Worm (Caenorhabditis elegans) whole organism, late embryonic: Measurements from ENCODE around the gene uso-1.

Experiments
- F13H6.1 ChIP-seq: sonication (generic microtip); optimal IDR thresholded peaks from 2 replicates; lab custom pipeline; 2016; ENCODE audit warnings: missing genetic modification characterization, missing compliant biosample characterization
- K09A11.1 ChIP-seq: sonication (generic microtip); optimal IDR thresholded peaks from 2 replicates; lab custom pipeline; 2017; ENCODE audit warnings: antibody characterized with exemption, mild to moderate bottlenecking, missing genetic modification characterization, missing compliant biosample characterization; ENCODE audit not compliant: insufficient read depth
- T23F11.4 ChIP-seq: fragments of 200-800 bp; sonication (Bioruptor generic); optimal IDR thresholded peaks from 2 replicates; lab custom pipeline; 2018; ENCODE audit warnings: mild to moderate bottlenecking, missing genetic modification characterization, missing compliant biosample characterization
- Y22D7AL.16 ChIP-seq: sonication (generic microtip); optimal IDR thresholded peaks from 2 replicates; lab custom pipeline; 2016; ENCODE audit warnings: missing genetic modification characterization, missing compliant biosample characterization
- ceh-18 ChIP-seq: sonication (generic microtip); optimal IDR thresholded peaks from 2 replicates; lab custom pipeline; 2016; ENCODE audit warnings: missing genetic modification characterization, missing compliant biosample characterization
- ceh-22 ChIP-seq: sonication (generic microtip); optimal IDR thresholded peaks from 2 replicates; lab custom pipeline; 2017; ENCODE audit warnings: missing biosample characterization, missing genetic modification characterization
- ceh-24 ChIP-seq: sonication (generic microtip); optimal IDR thresholded peaks from 2 replicates; lab custom pipeline; 2016; ENCODE audit warnings: mild to moderate bottlenecking, missing genetic modification characterization, missing compliant biosample characterization
- ceh-30 ChIP-seq: fragments of 150-350 bp; optimal IDR thresholded peaks from 2 replicates; lab custom pipeline; 2014; ENCODE audit warnings: missing biosample characterization, missing genetic modification characterization
- ceh-45 ChIP-seq: fragments of 200-800 bp; sonication (Bioruptor generic); IDR thresholded peaks from 2 replicates; pipeline ENCODE4 v1.3.6; 2022; ENCODE audit warnings: missing genetic modification reagents, missing genetic modification characterization, missing compliant biosample characterization
- ceh-6 ChIP-seq: fragments of 200-800 bp; sonication (Bioruptor generic); optimal IDR thresholded peaks from 2 replicates; lab custom pipeline; 2018; ENCODE audit warnings: mild to moderate bottlenecking, missing genetic modification characterization, missing compliant biosample characterization
- che-1 ChIP-seq: sonication (generic microtip); optimal IDR thresholded peaks from 2 replicates; lab custom pipeline; 2016; ENCODE audit warnings: mild to moderate bottlenecking, missing genetic modification characterization, missing compliant biosample characterization
- dmd-4 ChIP-seq: sonication (generic microtip); optimal IDR thresholded peaks from 2 replicates; lab custom pipeline; 2016; ENCODE audit warnings: borderline replicate concordance, missing genetic modification characterization, missing compliant biosample characterization
- elt-4 ChIP-seq: sonication (generic microtip); optimal IDR thresholded peaks from 2 replicates; lab custom pipeline; 2016; ENCODE audit warnings: missing genetic modification characterization, missing compliant biosample characterization
- fkh-10 ChIP-seq: fragments of 150-350 bp; optimal IDR thresholded peaks from 2 replicates; lab custom pipeline; 2014; ENCODE audit warnings: missing biosample characterization, missing genetic modification reagents, missing genetic modification characterization
- fkh-6 ChIP-seq: sonication (generic microtip); optimal IDR thresholded peaks from 2 replicates; lab custom pipeline; 2016; ENCODE audit warnings: missing genetic modification characterization, missing compliant biosample characterization
- hlh-30 ChIP-seq: sonication (generic microtip); optimal IDR thresholded peaks from 2 replicates; lab custom pipeline; 2017; ENCODE audit warnings: antibody characterized with exemption, missing genetic modification characterization, missing compliant biosample characterization; ENCODE audit not compliant: insufficient read depth
- hlh-8 ChIP-seq: sonication (generic microtip); optimal IDR thresholded peaks from 2 replicates; lab custom pipeline; 2016; ENCODE audit warnings: missing genotype, missing genetic modification characterization, missing compliant biosample characterization
- lin-11 ChIP-seq: fragments of 200-800 bp; sonication (Bioruptor generic); optimal IDR thresholded peaks from 2 replicates; lab custom pipeline; 2018; ENCODE audit warnings: mild to moderate bottlenecking, missing genetic modification characterization, missing compliant biosample characterization
- nfya-1 ChIP-seq: sonication (generic microtip); optimal IDR thresholded peaks from 2 replicates; lab custom pipeline; 2017; ENCODE audit warnings: missing genetic modification characterization, mild to moderate bottlenecking, missing compliant biosample characterization, antibody characterized with exemption, moderate library complexity
- nhr-11 ChIP-seq: fragments of 150-350 bp; optimal IDR thresholded peaks from 2 replicates; lab custom pipeline; 2014; ENCODE audit warnings: missing biosample characterization, missing genetic modification characterization
- nhr-232 ChIP-seq: sonication (generic microtip); optimal IDR thresholded peaks from 2 replicates; lab custom pipeline; 2016; ENCODE audit warnings: missing genetic modification characterization, missing compliant biosample characterization
- npax-4 ChIP-seq: sonication (generic microtip); optimal IDR thresholded peaks from 2 replicates; lab custom pipeline; 2016; ENCODE audit warnings: missing genetic modification characterization, missing compliant biosample characterization
- odd-2 ChIP-seq: sonication (generic microtip); optimal IDR thresholded peaks from 2 replicates; lab custom pipeline; 2017; ENCODE audit warnings: antibody characterized with exemption, mild to moderate bottlenecking, missing genetic modification characterization, missing compliant biosample characterization
- pat-9 ChIP-seq: fragments of 200-800 bp; sonication (Bioruptor generic); optimal IDR thresholded peaks from 2 replicates; lab custom pipeline; 2018; ENCODE audit warnings: mild to moderate bottlenecking, missing genetic modification characterization, moderate library complexity, missing compliant biosample characterization
- pax-1 ChIP-seq: fragments of 150-350 bp; optimal IDR thresholded peaks from 2 replicates; lab custom pipeline; 2014; ENCODE audit warnings: missing biosample characterization, missing genetic modification characterization
- pha-4 ChIP-seq: fragments of 150-350 bp; optimal IDR thresholded peaks from 2 replicates; lab custom pipeline; 2018; ENCODE audit warnings: missing biosample characterization, missing genetic modification reagents, missing genetic modification characterization
- ref-2 ChIP-seq: sonication (generic microtip); optimal IDR thresholded peaks from 2 replicates; lab custom pipeline; 2016; ENCODE audit warnings: missing genetic modification characterization, missing compliant biosample characterization
- sdc-2 ChIP-seq: sonication (generic microtip); optimal IDR thresholded peaks from 2 replicates; lab custom pipeline; 2016; ENCODE audit warnings: missing genotype, missing genetic modification characterization, missing compliant biosample characterization
- sox-4 ChIP-seq: sonication (generic microtip); optimal IDR thresholded peaks from 2 replicates; lab custom pipeline; 2017; ENCODE audit warnings: mild to moderate bottlenecking, missing genetic modification characterization, inconsistent platforms, missing compliant biosample characterization
- tbx-2 ChIP-seq: sonication (generic microtip); optimal IDR thresholded peaks from 2 replicates; lab custom pipeline; 2016; ENCODE audit warnings: missing genetic modification characterization, missing compliant biosample characterization
- tbx-7 ChIP-seq: sonication (generic microtip); optimal IDR thresholded peaks from 2 replicates; lab custom pipeline; 2016; ENCODE audit warnings: missing genotype, missing genetic modification characterization, missing compliant biosample characterization
- unc-3 ChIP-seq, 2 experiments: fragments of 200-800 bp in 1 of 2; sonication (Bioruptor generic) in 1 of 2; sonication (generic microtip) in 1 of 2; conservative IDR thresholded peaks in 1 of 2; optimal IDR thresholded peaks in 1 of 2; 2 replicates each; pipeline versions ENCODE4 v1.3.6 to Lab custom; 2016 to 2022; ENCODE audit warnings: missing compliant biosample characterization in 2 of 2, missing genetic modification characterization in 2 of 2, missing genetic modification reagents in 1 of 2
- zip-5 ChIP-seq: sonication (generic microtip); optimal IDR thresholded peaks from 2 replicates; lab custom pipeline; 2016; ENCODE audit warnings: missing genetic modification characterization, missing compliant biosample characterization
- ztf-16 ChIP-seq: sonication (generic microtip); optimal IDR thresholded peaks from 2 replicates; lab custom pipeline; 2017; ENCODE audit warnings: missing genetic modification characterization, missing compliant biosample characterization

The uso-1 gene

DNA sequence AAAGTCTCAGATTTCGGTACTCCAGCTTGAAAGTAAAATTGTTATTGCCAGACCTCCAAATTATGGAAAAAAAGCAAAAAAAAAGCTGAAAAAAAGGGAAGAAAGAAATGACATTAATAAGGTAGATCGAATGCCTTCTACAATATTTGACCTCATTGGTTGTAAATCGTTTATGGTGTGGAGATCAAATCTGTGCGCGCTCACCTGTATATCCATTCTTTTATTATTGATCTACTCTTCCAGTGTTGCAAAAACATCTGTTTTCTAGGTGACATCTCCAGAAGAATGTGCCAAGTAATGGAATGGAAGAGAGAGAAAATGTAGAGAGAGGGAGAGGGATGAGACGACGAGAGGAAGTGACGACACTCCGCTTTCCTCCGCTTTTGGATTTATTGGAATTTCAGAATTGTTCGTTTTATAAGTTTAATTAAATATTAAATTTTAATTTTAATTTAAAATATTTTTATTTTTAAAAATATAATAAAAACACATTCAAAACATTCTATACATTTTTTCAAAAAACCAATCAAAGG, 38.8 kb downstream of the uso-1 start, which contains the start of the genes pik-1 and aptf-2:
Gene pik-1 (plus strand): TSS at position 303 of the 533 bp plus-strand sequence.
Gene aptf-2 (minus strand): TSS at position 313 of the 533 bp plus-strand sequence.
- TF ChIP-seq elt-4 (tag; lab: Kevin White, UChicago) (no peak), ceh-18 (tag; lab: Kevin White, UChicago) (no peak), K09A11.1 (tag; lab: Kevin White, UChicago) (no peak), unc-3 (GFP tag; conservative IDR thresholded peaks at IDR 0.05; lab: Robert Waterston, UW) (no peak), unc-3 (tag; optimal IDR thresholded peaks at IDR 0.05; lab: Kevin White, UChicago) (no peak)
- TF ChIP-seq, all 69 proteins: peak for 0

DNA sequence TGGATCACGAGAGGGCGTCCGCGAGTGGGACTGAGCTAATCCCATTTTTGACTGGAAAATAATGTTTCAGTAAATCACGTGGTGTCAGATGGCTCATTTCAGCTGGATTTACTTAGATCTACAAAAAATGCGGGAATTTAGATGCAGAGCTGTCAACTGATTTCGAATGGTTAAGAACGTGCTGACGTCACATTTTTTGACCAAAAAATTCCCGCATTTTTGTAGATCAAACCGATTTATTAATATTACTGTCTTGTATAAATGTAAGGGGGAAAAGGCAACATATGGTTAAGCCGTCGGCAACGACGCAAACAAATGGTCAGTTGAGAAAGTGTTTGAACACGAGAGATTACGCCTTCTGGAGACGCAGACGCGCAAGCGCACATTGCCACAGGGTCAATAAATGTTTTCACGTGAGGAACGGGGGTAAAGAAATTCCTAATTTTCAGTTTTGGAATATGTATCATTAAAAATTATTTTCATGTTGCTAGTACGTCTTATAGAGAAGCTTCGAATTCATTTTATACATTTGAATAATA, 41.7 kb downstream of the uso-1 start, which contains the start of gene gcl-1:
Gene gcl-1 (minus strand): TSS at position 51 of the 539 bp plus-strand sequence.
- TF ChIP-seq nfya-1 (tag; lab: Kevin White, UChicago) (peak; percentile 11), tbx-7 (tag; lab: Kevin White, UChicago) (no peak), nhr-232 (no peak), pha-4 (tag; lab: Kevin White, UChicago) (no peak), ceh-6 (GFP tag; lab: Kevin White, UChicago) (no peak), fkh-6 (tag; lab: Kevin White, UChicago) (no peak), ceh-30 (tag; lab: Kevin White, UChicago) (no peak), hlh-8 (tag; lab: Kevin White, UChicago) (peak; percentile 13), hlh-30 (tag; lab: Kevin White, UChicago) (peak; percentile 55), npax-4 (no peak), ref-2 (tag; lab: Kevin White, UChicago) (no peak), sox-4 (no peak)

DNA sequence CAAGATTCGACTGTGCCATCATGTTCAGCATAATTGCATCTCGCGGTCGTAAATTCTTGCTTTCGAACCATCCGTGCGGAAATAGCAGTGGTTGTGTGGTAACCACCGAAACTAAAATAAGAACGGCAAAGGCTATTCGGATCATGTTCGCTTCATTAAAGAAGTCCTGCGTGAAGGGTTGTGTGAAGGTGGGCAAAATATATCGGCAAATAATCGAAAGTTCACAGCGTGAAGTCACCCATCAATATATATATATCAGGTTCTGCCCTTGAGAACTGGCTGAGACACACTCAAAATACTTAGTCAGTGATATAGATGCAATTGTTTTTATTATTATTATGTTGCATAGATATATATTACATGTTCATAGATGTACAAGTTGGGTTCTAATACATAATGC, 46.6 kb downstream of the uso-1 start, which contains the start of gene Y62E10A.19:
Gene Y62E10A.19 (minus strand): TSS at position 289 of the 400 bp plus-strand sequence.
- no peak for TF ChIP-seq che-1 (tag; lab: Kevin White, UChicago)
- no peak for TF ChIP-seq fkh-10 (GFP tag; lab: Kevin White, UChicago)
- TF ChIP-seq sdc-2 (tag; lab: Kevin White, UChicago), result no peak
- no peak for TF ChIP-seq zip-5
- no peak for TF ChIP-seq ztf-16 (tag; lab: Kevin White, UChicago)
- no peak for TF ChIP-seq ceh-24
- TF ChIP-seq pat-9 (tag; lab: Kevin White, UChicago), result no peak
- no peak for TF ChIP-seq pha-4 (tag; lab: Kevin White, UChicago)
- TF ChIP-seq hlh-8 (tag; lab: Kevin White, UChicago), result no peak
- TF ChIP-seq pax-1 (tag; lab: Kevin White, UChicago), result no peak
- TF ChIP-seq Y22D7AL.16 (tag; lab: Kevin White, UChicago), result no peak

DNA sequence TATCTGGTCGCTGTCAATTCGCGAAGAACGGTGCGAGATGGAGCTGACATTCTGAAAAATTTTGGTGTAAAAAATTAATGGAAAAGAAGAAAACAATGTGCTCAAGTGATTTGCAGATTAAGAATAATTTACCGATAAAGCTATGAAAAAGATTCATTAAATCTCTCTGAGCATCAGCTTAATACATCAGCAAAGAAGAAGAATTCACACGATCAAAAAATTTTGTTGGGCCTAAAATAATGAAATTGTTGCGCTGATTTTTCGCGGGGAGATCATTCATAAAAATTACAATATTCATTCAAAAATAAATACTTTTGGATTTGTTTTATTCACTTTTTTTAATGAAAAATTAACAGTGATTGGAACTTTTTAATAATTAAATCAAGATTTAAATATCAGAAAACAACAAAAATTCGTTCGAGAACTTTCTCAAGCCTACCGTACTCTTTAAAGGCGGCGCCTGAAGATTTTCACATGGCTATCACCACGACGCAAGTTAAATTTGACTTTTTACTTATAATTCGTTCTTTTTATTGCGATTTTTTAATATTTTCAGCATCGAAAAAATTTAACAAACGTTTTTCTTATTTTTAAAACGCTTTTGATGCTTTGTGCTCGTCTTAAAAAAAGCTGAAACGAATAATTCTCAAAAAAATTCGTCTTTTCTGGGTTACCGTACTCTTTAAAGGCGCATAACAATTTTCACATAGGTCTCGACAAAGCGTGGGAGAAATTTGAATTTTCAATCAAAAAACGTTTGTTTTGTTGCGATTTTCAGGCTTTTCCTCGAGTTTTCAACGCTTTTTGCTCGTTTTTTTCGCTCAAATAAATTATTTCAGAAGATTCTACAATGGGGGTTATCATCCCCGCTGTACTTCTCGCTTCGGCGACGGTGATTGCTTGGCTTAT, 53.9 kb downstream of the uso-1 start, which contains the start of the genes memi-2 and cyp-31A5:
Gene memi-2 (minus strand): TSS at position 51 of the 909 bp plus-strand sequence.
Gene cyp-31A5 (plus strand): TSS at position 834 of the 909 bp plus-strand sequence.
- TF ChIP-seq tbx-2 (tag; lab: Kevin White, UChicago), result no peak
- no peak for TF ChIP-seq ceh-45
- TF ChIP-seq pat-9 (tag; lab: Kevin White, UChicago), result no peak
- TF ChIP-seq F13H6.1, result no peak
- no peak for TF ChIP-seq pha-4 (tag; lab: Kevin White, UChicago)
- TF ChIP-seq K09A11.1 (tag; lab: Kevin White, UChicago), result no peak
- TF ChIP-seq odd-2 (tag; lab: Kevin White, UChicago), result no peak
- TF ChIP-seq T23F11.4 (GFP tag; lab: Kevin White, UChicago), result no peak
- TF ChIP-seq ceh-30 (tag; lab: Kevin White, UChicago), result no peak
- TF ChIP-seq hlh-8 (tag; lab: Kevin White, UChicago), result no peak
- no peak for TF ChIP-seq lin-11 (tag; lab: Kevin White, UChicago)
- no peak for TF ChIP-seq ceh-22 (tag; lab: Kevin White, UChicago)
- no peak for TF ChIP-seq fkh-10 (GFP tag; lab: Kevin White, UChicago)
- no peak for TF ChIP-seq npax-4
- TF ChIP-seq dmd-4 (tag; lab: Kevin White, UChicago), result no peak
- no peak for TF ChIP-seq nhr-11 (tag; lab: Kevin White, UChicago)
